Fruit fly (Drosophila melanogaster): ENCODE data around the gene ATPsynE.
A peak's percentile ranks its signal among the peaks of the same experiment; 100 is the strongest.

ATPsynE gene

dm6 chr3R:14370199-14370933, 43.6 kb downstream of the ATPsynE start (continued):
- TF ChIP-seq Ravus (GFP tag; IDR thresholded peaks at IDR 0.05) (peak; percentile 22), exex (tag; optimal IDR thresholded peaks at IDR 0.05) (peak; percentile 33), cato (GFP tag; optimal IDR thresholded peaks at IDR 0.05; ENCODE audit: borderline replicate concordance) (peak; percentile 71), az2 (GFP tag; optimal IDR thresholded peaks at IDR 0.05) (peak; percentile 86), CG6254 (GFP tag; optimal IDR thresholded peaks at IDR 0.05) (peak; percentile 57), z (GFP tag; IDR thresholded peaks at IDR 0.05) (peak; percentile 26; the same call in 1 of the 3 replicates), slbo (GFP tag; IDR thresholded peaks at IDR 0.05) (peak; percentile 88), da (GFP tag; optimal IDR thresholded peaks at IDR 0.05) (peak; percentile 33), bigmax (GFP tag; optimal IDR thresholded peaks at IDR 0.05) (no peak), h (optimal IDR thresholded peaks at IDR 0.05) (no peak), CG9876 (GFP tag; optimal IDR thresholded peaks at IDR 0.05) (no peak), bbx (GFP tag; IDR thresholded peaks at IDR 0.05; ENCODE audit: partially characterized antibody) (no peak), run (tag; optimal IDR thresholded peaks at IDR 0.05) (peak; percentile 46), CG11695 (GFP tag; IDR thresholded peaks at IDR 0.05) (peak; percentile 85), CG12942 (GFP tag; optimal IDR thresholded peaks at IDR 0.05) (peak; percentile 61), Fer2 (tag; optimal IDR thresholded peaks at IDR 0.05) (no peak), CG8944 (GFP tag; optimal IDR thresholded peaks at IDR 0.05) (peak; percentile 33), emc (GFP tag; optimal IDR thresholded peaks at IDR 0.05) (peak; percentile 19), CG17802 (tag; optimal IDR thresholded peaks at IDR 0.05) (peak; percentile 14), ham (GFP tag; IDR thresholded peaks at IDR 0.05) (no peak), aop (GFP tag; IDR thresholded peaks at IDR 0.05) (0 out of 2 replicates have a peak, but pooled peaks have one; percentile 34), zen (tag; optimal IDR thresholded peaks at IDR 0.05) (no peak), CG9817 (tag; optimal IDR thresholded peaks at IDR 0.05) (peak; percentile 62), trh (GFP tag; optimal IDR thresholded peaks at IDR 0.05) (peak; percentile 42), CG7372 (GFP tag; IDR thresholded peaks at IDR 0.05) (peak; percentile 73), Hr3 (GFP tag; optimal IDR thresholded peaks at IDR 0.05) (peak; percentile 77), HLH4C (GFP tag; IDR thresholded peaks at IDR 0.05; ENCODE audit: partially characterized antibody) (no peak), sqz (GFP tag; optimal IDR thresholded peaks at IDR 0.05) (peak; percentile 7), sug (tag; optimal IDR thresholded peaks at IDR 0.05) (peak; percentile 82), luna (GFP tag; optimal IDR thresholded peaks at IDR 0.05) (no peak), amos (GFP tag; IDR thresholded peaks at IDR 0.05; ENCODE audit: partially characterized antibody) (no peak), fru (optimal IDR thresholded peaks at IDR 0.05) (no peak), CG9727 (GFP tag; optimal IDR thresholded peaks at IDR 0.05) (peak; percentile 67), CG8089 (GFP tag; optimal IDR thresholded peaks at IDR 0.05) (peak; percentile 41), Ssrp (tag; optimal IDR thresholded peaks at IDR 0.05) (peak; percentile 81), tna (GFP tag; IDR thresholded peaks at IDR 0.05; ENCODE audit: partially characterized antibody) (no peak), NK7.1 (GFP tag; optimal IDR thresholded peaks at IDR 0.05) (peak; percentile 64), CG6654 (GFP tag; optimal IDR thresholded peaks at IDR 0.05) (no peak), gfzf (GFP tag; optimal IDR thresholded peaks at IDR 0.05) (no peak), toy (GFP tag; IDR thresholded peaks at IDR 0.05) (no peak), CG4854 (GFP tag; optimal IDR thresholded peaks at IDR 0.05) (peak; percentile 46), al (GFP tag; IDR thresholded peaks at IDR 0.05) (peak; percentile 48; the same call in 1 of the 2 replicates), CG14710 (tag; optimal IDR thresholded peaks at IDR 0.05) (peak; percentile 35), twi (tag; optimal IDR thresholded peaks at IDR 0.05) (no peak), CG16779 (GFP tag; IDR thresholded peaks at IDR 0.05) (no peak), crc (GFP tag; optimal IDR thresholded peaks at IDR 0.05) (peak; percentile 47), Dad (GFP tag; optimal IDR thresholded peaks at IDR 0.05) (peak; percentile 75), Adf1 (GFP tag; IDR thresholded peaks at IDR 0.05) (peak; percentile 75; the same call in 1 of the 2 replicates), E2f1 (GFP tag; IDR thresholded peaks at IDR 0.05) (peak; percentile 82), ftz-f1 (GFP tag; optimal IDR thresholded peaks at IDR 0.05) (no peak), CG3065 (GFP tag; optimal IDR thresholded peaks at IDR 0.05) (peak; percentile 34)
